Worm (Caenorhabditis elegans) whole organism, L3 larva: ENCODE data around the gene sre-6.

Experiments
- ZK546.5 ChIP-seq: sonication (generic microtip); optimal IDR thresholded peaks from 2 replicates; lab custom pipeline; 2017; ENCODE audit warnings: missing biosample characterization, missing genetic modification characterization
- ceh-16 ChIP-seq: sonication (generic microtip); optimal IDR thresholded peaks from 2 replicates; lab custom pipeline; 2017; ENCODE audit warnings: missing biosample characterization, missing genetic modification characterization
- jun-1 ChIP-seq: fragments of 150-350 bp; optimal IDR thresholded peaks from 2 replicates; lab custom pipeline; 2014; ENCODE audit warnings: missing biosample characterization, missing genetic modification reagents, missing genetic modification characterization
- nfya-1 ChIP-seq: sonication (generic microtip); optimal IDR thresholded peaks from 2 replicates; lab custom pipeline; 2017; ENCODE audit warnings: missing genetic modification characterization, mild to moderate bottlenecking, missing compliant biosample characterization, antibody characterized with exemption, moderate library complexity; ENCODE audit not compliant: insufficient read depth
- nhr-11 ChIP-seq: fragments of 150-350 bp; optimal IDR thresholded peaks from 2 replicates; lab custom pipeline; 2014; ENCODE audit warnings: missing biosample characterization, missing genetic modification characterization
- nhr-12 ChIP-seq: fragments of 150-350 bp; optimal IDR thresholded peaks from 2 replicates; lab custom pipeline; 2014; ENCODE audit warnings: missing biosample characterization, missing genetic modification characterization
- nhr-28 ChIP-seq: fragments of 150-350 bp; optimal IDR thresholded peaks from 2 replicates; lab custom pipeline; 2014; ENCODE audit warnings: missing biosample characterization, missing genetic modification characterization
- pha-4 ChIP-seq: fragments of 150-350 bp; optimal IDR thresholded peaks from 2 replicates; lab custom pipeline; 2014; ENCODE audit warnings: missing biosample characterization, missing genetic modification reagents, missing genetic modification characterization
- pqm-1 ChIP-seq: fragments of 150-350 bp; optimal IDR thresholded peaks from 2 replicates; lab custom pipeline; 2017; ENCODE audit warnings: missing biosample characterization, missing genetic modification characterization, inconsistent platforms
- sea-2 ChIP-seq: fragments of 150-350 bp; sonication (generic microtip); optimal IDR thresholded peaks from 4 replicates; lab custom pipeline; 2014; ENCODE audit warnings: missing biosample characterization, missing genetic modification reagents, missing genetic modification characterization
- snpc-4 ChIP-seq: fragments of 150-350 bp; optimal IDR thresholded peaks from 2 replicates; lab custom pipeline; 2014; ENCODE audit warnings: missing biosample characterization, missing genetic modification characterization
- unc-62 ChIP-seq: fragments of 150-350 bp; sonication (generic microtip); optimal IDR thresholded peaks from 4 replicates; lab custom pipeline; 2014; ENCODE audit warnings: missing biosample characterization, missing genetic modification reagents, missing genetic modification characterization
- zag-1 ChIP-seq: fragments of 150-350 bp; optimal IDR thresholded peaks from 2 replicates; lab custom pipeline; 2014; ENCODE audit warnings: missing biosample characterization, missing genetic modification characterization

- no peak for TF ChIP-seq nhr-28 (tag; lab: Kevin White, UChicago)
- no peak for TF ChIP-seq unc-62 (GFP tag; lab: Kevin White, UChicago)
- no peak for TF ChIP-seq ceh-16
- no peak for TF ChIP-seq snpc-4 (tag; lab: Kevin White, UChicago)
- TF ChIP-seq sea-2 = no peak
- no peak for TF ChIP-seq pha-4 (tag; lab: Kevin White, UChicago)
- TF ChIP-seq nhr-12 = no peak
- no peak for TF ChIP-seq zag-1 (tag; lab: Kevin White, UChicago)
- TF ChIP-seq jun-1 = no peak
- TF ChIP-seq pqm-1 (tag; lab: Kevin White, UChicago) = no peak
- TF ChIP-seq nhr-11 (tag; lab: Kevin White, UChicago) = no peak
- TF ChIP-seq nfya-1 = no peak
- TF ChIP-seq ZK546.5 (tag; lab: Kevin White, UChicago) = no peak
Measured at ce11 chrV:10721304-10721703, 41.3 kb downstream of the sre-6 start.
